Worm (Caenorhabditis elegans) whole organism, L4 larva: ENCODE results near the gene Y60C6A.1.
A peak's percentile ranks its signal among the peaks of the same experiment; 100 is the strongest.

ENCODE experiments used
- F26F4.8 ChIP-seq: fragments of 200-800 bp; sonication (Bioruptor generic); conservative IDR thresholded peaks from 2 replicates; pipeline ENCODE4 v1.3.6; 2022; ENCODE audit warnings: missing genetic modification characterization, missing compliant biosample characterization
- T20F7.1 ChIP-seq: fragments of 200-800 bp; sonication (Bioruptor generic); optimal IDR thresholded peaks from 2 replicates; lab custom pipeline; 2018; ENCODE audit warnings: mild to moderate bottlenecking, missing genetic modification characterization, missing compliant biosample characterization
- Y48G9A.11 ChIP-seq: fragments of 200-800 bp; sonication (Bioruptor generic); IDR thresholded peaks from 2 replicates; pipeline ENCODE4 v1.3.6; 2022; ENCODE audit warnings: missing genetic modification reagents, missing genetic modification characterization, missing compliant biosample characterization
- aly-2 ChIP-seq: sonication (generic microtip); optimal IDR thresholded peaks from 2 replicates; lab custom pipeline; 2018; ENCODE audit warnings: missing biosample characterization, missing genetic modification characterization
- ama-1 ChIP-seq: fragments of 150-350 bp; optimal IDR thresholded peaks from 2 replicates; lab custom pipeline; 2014; ENCODE audit warnings: inconsistent platforms, mixed read lengths
- attf-4 ChIP-seq: sonication (generic microtip); optimal IDR thresholded peaks from 3 replicates; lab custom pipeline; 2017; ENCODE audit warnings: missing biosample characterization, missing genetic modification characterization
- ceh-28 ChIP-seq: fragments of 150-350 bp; optimal IDR thresholded peaks from 2 replicates; lab custom pipeline; 2014; ENCODE audit warnings: missing biosample characterization, missing genetic modification reagents, missing genetic modification characterization
- ceh-32 ChIP-seq: sonication (generic microtip); optimal IDR thresholded peaks from 2 replicates; lab custom pipeline; 2016; ENCODE audit warnings: mild to moderate bottlenecking, missing genetic modification characterization, missing compliant biosample characterization; ENCODE audit not compliant: poor library complexity
- ceh-62 ChIP-seq: sonication (generic microtip); optimal IDR thresholded peaks from 2 replicates; lab custom pipeline; 2017; ENCODE audit warnings: missing biosample characterization, missing genetic modification characterization
- ceh-82 ChIP-seq: sonication (generic microtip); optimal IDR thresholded peaks from 2 replicates; lab custom pipeline; 2017; ENCODE audit warnings: missing biosample characterization, missing genetic modification characterization
- ces-1 ChIP-seq: fragments of 150-350 bp; sonication (generic microtip); optimal IDR thresholded peaks from 4 replicates; lab custom pipeline; 2014; ENCODE audit warnings: missing biosample characterization, missing genetic modification reagents, missing genetic modification characterization
- ctbp-1 ChIP-seq: fragments of 200-800 bp; sonication (Bioruptor generic); IDR thresholded peaks from 2 replicates; pipeline ENCODE4 v1.3.6; 2022; ENCODE audit warnings: missing genetic modification reagents, missing genetic modification characterization, missing compliant biosample characterization
- dmd-6 ChIP-seq: fragments of 200-800 bp; sonication (Bioruptor generic); IDR thresholded peaks from 2 replicates; pipeline ENCODE4 v1.3.6; 2022; ENCODE audit warnings: missing genetic modification reagents, missing genetic modification characterization, missing compliant biosample characterization
- dmd-8 ChIP-seq: fragments of 200-800 bp; sonication (Bioruptor generic); IDR thresholded peaks from 2 replicates; pipeline ENCODE4 v1.3.6; 2022; ENCODE audit warnings: missing genetic modification characterization, missing compliant biosample characterization
- egl-27 ChIP-seq: sonication (generic microtip); optimal IDR thresholded peaks from 3 replicates; lab custom pipeline; 2017; ENCODE audit warnings: missing biosample characterization, missing genetic modification reagents, missing genetic modification characterization
- egl-43 ChIP-seq: fragments of 200-800 bp; sonication (Bioruptor generic); IDR thresholded peaks from 2 replicates; pipeline ENCODE4 v1.3.6; 2022; ENCODE audit warnings: missing genetic modification reagents, missing genetic modification characterization, missing compliant biosample characterization
- gei-8 ChIP-seq: fragments of 200-800 bp; sonication (Bioruptor generic); optimal IDR thresholded peaks from 2 replicates; lab custom pipeline; 2018; ENCODE audit warnings: mild to moderate bottlenecking, missing genetic modification characterization, missing compliant biosample characterization
- hmg-1.1 ChIP-seq: fragments of 200-800 bp; sonication (Bioruptor generic); IDR thresholded peaks from 2 replicates; pipeline ENCODE4 v1.3.6; 2022; ENCODE audit warnings: missing genetic modification reagents, missing genetic modification characterization, missing compliant biosample characterization
- lin-1 ChIP-seq: fragments of 200-800 bp; sonication (Bioruptor generic); IDR thresholded peaks from 2 replicates; pipeline ENCODE4 v1.3.6; 2022; ENCODE audit warnings: missing genetic modification reagents, missing genetic modification characterization, missing compliant biosample characterization
- lin-13 ChIP-seq: fragments of 150-350 bp; optimal IDR thresholded peaks from 2 replicates; lab custom pipeline; 2014; ENCODE audit warnings: missing biosample characterization, missing genetic modification reagents, missing genetic modification characterization
- lin-38 ChIP-seq: fragments of 200-800 bp; sonication (Bioruptor generic); IDR thresholded peaks from 2 replicates; pipeline ENCODE4 v1.3.6; 2022; ENCODE audit warnings: missing genetic modification reagents, missing genetic modification characterization, missing compliant biosample characterization
- lin-39 ChIP-seq: fragments of 150-350 bp; optimal IDR thresholded peaks from 2 replicates; lab custom pipeline; 2014; ENCODE audit warnings: missing biosample characterization, missing genetic modification reagents, missing genetic modification characterization
- lir-3 ChIP-seq: sonication (generic microtip); optimal IDR thresholded peaks from 2 replicates; lab custom pipeline; 2016; ENCODE audit warnings: mild to moderate bottlenecking, missing genetic modification characterization, missing compliant biosample characterization
- madf-5 ChIP-seq, 2 experiments: fragments of 200-800 bp; sonication (Bioruptor generic); IDR thresholded peaks; 2 replicates each; pipeline ENCODE4 v1.3.6; 2022; ENCODE audit warnings: missing compliant biosample characterization in 2 of 2, missing genetic modification characterization in 2 of 2
- mdl-1 ChIP-seq, 2 experiments: fragments of 150-350 bp in 1 of 2; sonication (generic microtip) in 1 of 2; optimal IDR thresholded peaks; 2 replicates each; lab custom pipeline; 2014 to 2017; ENCODE audit warnings: missing biosample characterization in 2 of 2, missing genetic modification characterization in 2 of 2
- nhr-11 ChIP-seq: fragments of 150-350 bp; optimal IDR thresholded peaks from 2 replicates; lab custom pipeline; 2014; ENCODE audit warnings: missing biosample characterization, missing genetic modification characterization
- nhr-111 ChIP-seq: fragments of 200-800 bp; sonication (Bioruptor generic); optimal IDR thresholded peaks from 2 replicates; lab custom pipeline; 2018; ENCODE audit warnings: mild to moderate bottlenecking, missing genetic modification characterization, missing compliant biosample characterization
- nhr-25 ChIP-seq: sonication (generic microtip); optimal IDR thresholded peaks from 2 replicates; lab custom pipeline; 2017; ENCODE audit warnings: missing genetic modification characterization, mild to moderate bottlenecking, missing compliant biosample characterization, antibody characterized with exemption, moderate library complexity, borderline replicate concordance; ENCODE audit not compliant: insufficient read depth
- nhr-41 ChIP-seq: fragments of 200-800 bp; sonication (Bioruptor generic); IDR thresholded peaks from 2 replicates; pipeline ENCODE4 v1.3.6; 2022; ENCODE audit warnings: missing genetic modification reagents, missing genetic modification characterization, missing compliant biosample characterization
- nhr-42 ChIP-seq: fragments of 200-800 bp; sonication (Bioruptor generic); IDR thresholded peaks from 2 replicates; pipeline ENCODE4 v1.3.6; 2022; ENCODE audit warnings: missing genetic modification characterization, missing compliant biosample characterization
- nhr-48 ChIP-seq: sonication (generic microtip); optimal IDR thresholded peaks from 2 replicates; lab custom pipeline; 2016; ENCODE audit warnings: mild to moderate bottlenecking, missing genetic modification characterization, missing compliant biosample characterization
- nhr-6 ChIP-seq: fragments of 150-350 bp; optimal IDR thresholded peaks from 2 replicates; lab custom pipeline; 2014; ENCODE audit warnings: missing biosample characterization, missing genetic modification characterization
- pqm-1 ChIP-seq: sonication (generic microtip); optimal IDR thresholded peaks from 2 replicates; lab custom pipeline; 2017; ENCODE audit warnings: missing biosample characterization, missing genetic modification characterization
- rbr-2 ChIP-seq: sonication (generic microtip); optimal IDR thresholded peaks from 2 replicates; lab custom pipeline; 2016; ENCODE audit warnings: missing genotype, missing genetic modification characterization, missing compliant biosample characterization
- saeg-2 ChIP-seq: fragments of 200-800 bp; sonication (Bioruptor generic); IDR thresholded peaks from 2 replicates; pipeline ENCODE4 v1.3.6; 2022; ENCODE audit warnings: missing genetic modification reagents, missing genetic modification characterization, missing compliant biosample characterization
- set-16 ChIP-seq: fragments of 200-800 bp; sonication (Bioruptor generic); IDR thresholded peaks from 2 replicates; pipeline ENCODE4 v1.3.6; 2022; ENCODE audit warnings: missing genetic modification reagents, missing genetic modification characterization, missing compliant biosample characterization
- snpc-1.2 ChIP-seq: fragments of 200-800 bp; sonication (Bioruptor generic); IDR thresholded peaks from 2 replicates; pipeline ENCODE4 v1.3.6; 2022; ENCODE audit warnings: missing genetic modification reagents, missing genetic modification characterization, missing compliant biosample characterization
- unc-130 ChIP-seq: sonication (generic microtip); optimal IDR thresholded peaks from 2 replicates; lab custom pipeline; 2016; ENCODE audit warnings: missing genetic modification reagents, missing genetic modification characterization, missing compliant biosample characterization
- unc-39 ChIP-seq: sonication (generic microtip); optimal IDR thresholded peaks from 2 replicates; lab custom pipeline; 2017; ENCODE audit warnings: missing biosample characterization, missing genetic modification characterization
- unc-62 ChIP-seq, 3 experiments: fragments of 150-350 bp in 1 of 3; sonication (generic microtip); optimal IDR thresholded peaks in 2 of 3; peaks in 1 of 3; 1 replicate in 1 of 3; 2 replicates in 2 of 3; lab custom pipeline; 2014 to 2017; ENCODE audit warnings: missing biosample characterization in 3 of 3, missing genetic modification characterization in 3 of 3, missing genetic modification reagents in 3 of 3, missing genotype in 1 of 3
- zfp-2 ChIP-seq: sonication (generic microtip); optimal IDR thresholded peaks from 2 replicates; lab custom pipeline; 2016; ENCODE audit warnings: mild to moderate bottlenecking, missing genetic modification characterization, missing compliant biosample characterization
- zip-2 ChIP-seq: fragments of 150-350 bp; optimal IDR thresholded peaks from 2 replicates; lab custom pipeline; 2014; ENCODE audit warnings: missing biosample characterization, missing genetic modification characterization
- ztf-7 ChIP-seq: fragments of 150-350 bp; optimal IDR thresholded peaks from 2 replicates; lab custom pipeline; 2014; ENCODE audit warnings: missing biosample characterization, missing genetic modification characterization

Y60C6A.1 gene

ce11 chrV:4791569-4791968, 8.2 kb downstream of the Y60C6A.1 start, which contains the start of gene R02F11.11:
Gene R02F11.11 (plus strand): TSS chrV:4791869.
- TF ChIP-seq saeg-2 (GFP tag; lab: Robert Waterston, UW): no peak
- TF ChIP-seq T20F7.1 (GFP tag; lab: Kevin White, UChicago): no peak
- no peak for TF ChIP-seq unc-62 (GFP tag; optimal IDR thresholded peaks at IDR 0.05 in 1 of 2; lab: Kevin White, UChicago)
- TF ChIP-seq unc-62 (tag; optimal IDR thresholded peaks at IDR 0.05; lab: Kevin White, UChicago): no peak
- no peak for TF ChIP-seq lin-1
- TF ChIP-seq gei-8 (GFP tag; lab: Kevin White, UChicago): no peak
- TF ChIP-seq unc-130: no peak
- no peak for TF ChIP-seq zip-2 (tag; lab: Kevin White, UChicago)
- no peak for TF ChIP-seq ceh-62 (tag; lab: Kevin White, UChicago)
- TF ChIP-seq aly-2 (tag; lab: Kevin White, UChicago): no peak
- TF ChIP-seq nhr-6 (tag; lab: Kevin White, UChicago): no peak

DNA sequence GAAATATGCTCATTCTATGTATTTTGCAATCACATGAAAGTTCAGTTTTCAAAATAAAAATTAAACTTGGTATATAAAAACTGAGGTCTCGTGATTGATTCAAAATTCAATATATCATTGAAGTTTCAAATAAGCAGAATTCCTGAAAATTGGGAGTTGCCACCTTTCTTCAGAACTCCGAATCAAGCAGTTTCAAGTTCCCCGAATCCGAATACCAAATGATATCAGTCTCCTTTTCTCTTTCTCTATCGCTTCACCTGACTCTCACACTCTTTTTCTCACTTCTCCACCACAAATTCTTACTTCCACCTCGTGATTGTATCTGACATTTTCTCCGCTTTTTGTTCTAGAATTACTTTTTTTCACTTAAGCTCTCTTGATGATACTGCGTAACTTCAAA, 10.9 kb downstream of the Y60C6A.1 start, which contains the start of gene R02F11.2:
Gene R02F11.2 (plus strand): TSS at position 292 of the 400 bp plus-strand sequence.
- TF ChIP-seq ctbp-1: no peak
- TF ChIP-seq nhr-11 (tag; lab: Kevin White, UChicago): peak; percentile 60

ce11 chrV:4800794-4801193, 17.4 kb downstream of the Y60C6A.1 start, which contains the start of gene R02F11.1:
Gene R02F11.1 (plus strand): TSS chrV:4801094.
- no peak for TF ChIP-seq madf-5 (GFP tag; IDR thresholded peaks at IDR 0.05; lab: Robert Waterston, UW)
- TF ChIP-seq lir-3 (tag; lab: Kevin White, UChicago): no peak
- no peak for TF ChIP-seq Y48G9A.11
- TF ChIP-seq set-16 (GFP tag; lab: Robert Waterston, UW): 0 out of 2 replicates have a peak, but pooled peaks have one; percentile 11
- no peak for TF ChIP-seq ces-1 (GFP tag; lab: Kevin White, UChicago)
- TF ChIP-seq lin-13: no peak
- no peak for TF ChIP-seq ceh-82 (tag; lab: Kevin White, UChicago)
- TF ChIP-seq ztf-7 (tag; lab: Kevin White, UChicago): no peak
- TF ChIP-seq egl-43 (GFP tag; lab: Robert Waterston, UW): no peak

ce11 chrV:4801943-4802342, 18.5 kb downstream of the Y60C6A.1 start:
- TF ChIP-seq nhr-25 (tag; lab: Kevin White, UChicago) (no peak), mdl-1 (tag; optimal IDR thresholded peaks at IDR 0.05; lab: Kevin White, UChicago) (no peak), egl-43 (GFP tag; lab: Robert Waterston, UW) (peak; percentile 73; the same call in 1 of the 2 replicates), ctbp-1 (no peak), ceh-28 (tag; lab: Kevin White, UChicago) (no peak), egl-27 (tag; lab: Kevin White, UChicago) (no peak), nhr-6 (tag; lab: Kevin White, UChicago) (no peak), set-16 (GFP tag; lab: Robert Waterston, UW) (peak; percentile 67), dmd-6 (GFP tag; lab: Robert Waterston, UW) (no peak), lir-3 (tag; lab: Kevin White, UChicago) (no peak), snpc-1.2 (peak; percentile 30; the same call in 1 of the 2 replicates), unc-39 (tag; lab: Kevin White, UChicago) (no peak)

ce11 chrV:4805847-4806246, 22.4 kb downstream of the Y60C6A.1 start, which contains the start of gene R02F11.3:
Gene R02F11.3 (minus strand): TSS chrV:4805947.
- no peak for TF ChIP-seq hmg-1.1 (GFP tag; lab: Robert Waterston, UW)
- TF ChIP-seq attf-4 (tag; lab: Kevin White, UChicago): no peak
- no peak for TF ChIP-seq nhr-111
- TF ChIP-seq nhr-42 (GFP tag; lab: Robert Waterston, UW): no peak
- TF ChIP-seq ama-1 (lab: Kevin White, UChicago): no peak
- TF ChIP-seq lin-38 (GFP tag; lab: Robert Waterston, UW): no peak
- no peak for TF ChIP-seq lin-39 (tag; lab: Kevin White, UChicago)
- TF ChIP-seq pqm-1 (tag; lab: Kevin White, UChicago): no peak
- no peak for TF ChIP-seq rbr-2 (tag; lab: Kevin White, UChicago)
- TF ChIP-seq nhr-48 (tag; lab: Kevin White, UChicago): no peak
- TF ChIP-seq F26F4.8 (GFP tag; lab: Robert Waterston, UW): no peak
- no peak for TF ChIP-seq zfp-2
- TF ChIP-seq ceh-32 (tag; lab: Kevin White, UChicago): no peak
- TF ChIP-seq dmd-8 (GFP tag; lab: Robert Waterston, UW): no peak
- no peak for TF ChIP-seq nhr-41 (GFP tag; lab: Robert Waterston, UW)
- no peak for TF ChIP-seq ceh-62 (tag; lab: Kevin White, UChicago)
